Worm (Caenorhabditis elegans) whole organism, late embryonic: ENCODE measurements around the gene acs-15.

Experiments used
- K09A11.1 ChIP-seq: sonication (generic microtip); optimal IDR thresholded peaks from 2 replicates; lab custom pipeline; 2017; ENCODE audit warnings: antibody characterized with exemption, mild to moderate bottlenecking, missing genetic modification characterization, missing compliant biosample characterization; ENCODE audit not compliant: insufficient read depth
- ahr-1 ChIP-seq: sonication (generic microtip); optimal IDR thresholded peaks from 2 replicates; lab custom pipeline; 2016; ENCODE audit warnings: missing genetic modification characterization, missing compliant biosample characterization
- ceh-45 ChIP-seq: fragments of 200-800 bp; sonication (Bioruptor generic); IDR thresholded peaks from 2 replicates; pipeline ENCODE4 v1.3.6; 2022; ENCODE audit warnings: missing genetic modification reagents, missing genetic modification characterization, missing compliant biosample characterization
- che-1 ChIP-seq: sonication (generic microtip); optimal IDR thresholded peaks from 2 replicates; lab custom pipeline; 2016; ENCODE audit warnings: mild to moderate bottlenecking, missing genetic modification characterization, missing compliant biosample characterization
- dmd-4 ChIP-seq: sonication (generic microtip); optimal IDR thresholded peaks from 2 replicates; lab custom pipeline; 2016; ENCODE audit warnings: borderline replicate concordance, missing genetic modification characterization, missing compliant biosample characterization
- dve-1 ChIP-seq: sonication (generic microtip); optimal IDR thresholded peaks from 2 replicates; lab custom pipeline; 2017; ENCODE audit warnings: antibody characterized with exemption, mild to moderate bottlenecking, missing genetic modification characterization, missing compliant biosample characterization
- fkh-10 ChIP-seq: fragments of 150-350 bp; optimal IDR thresholded peaks from 2 replicates; lab custom pipeline; 2014; ENCODE audit warnings: missing biosample characterization, missing genetic modification reagents, missing genetic modification characterization
- lin-11 ChIP-seq: fragments of 200-800 bp; sonication (Bioruptor generic); optimal IDR thresholded peaks from 2 replicates; lab custom pipeline; 2018; ENCODE audit warnings: mild to moderate bottlenecking, missing genetic modification characterization, missing compliant biosample characterization
- nhr-11 ChIP-seq: fragments of 150-350 bp; optimal IDR thresholded peaks from 2 replicates; lab custom pipeline; 2014; ENCODE audit warnings: missing biosample characterization, missing genetic modification characterization
- pha-4 ChIP-seq: fragments of 150-350 bp; optimal IDR thresholded peaks from 2 replicates; lab custom pipeline; 2018; ENCODE audit warnings: missing biosample characterization, missing genetic modification reagents, missing genetic modification characterization
- ref-2 ChIP-seq: sonication (generic microtip); optimal IDR thresholded peaks from 2 replicates; lab custom pipeline; 2016; ENCODE audit warnings: missing genetic modification characterization, missing compliant biosample characterization
- tbx-2 ChIP-seq: sonication (generic microtip); optimal IDR thresholded peaks from 2 replicates; lab custom pipeline; 2016; ENCODE audit warnings: missing genetic modification characterization, missing compliant biosample characterization
- unc-3 ChIP-seq, 2 experiments: fragments of 200-800 bp in 1 of 2; sonication (Bioruptor generic) in 1 of 2; sonication (generic microtip) in 1 of 2; conservative IDR thresholded peaks in 1 of 2; optimal IDR thresholded peaks in 1 of 2; 2 replicates each; pipeline versions ENCODE4 v1.3.6 to Lab custom; 2016 to 2022; ENCODE audit warnings: missing compliant biosample characterization in 2 of 2, missing genetic modification characterization in 2 of 2, missing genetic modification reagents in 1 of 2
- unc-42 ChIP-seq: sonication (generic microtip); optimal IDR thresholded peaks from 2 replicates; lab custom pipeline; 2016; ENCODE audit warnings: missing genotype, missing genetic modification characterization, missing compliant biosample characterization

ce11 chrII:913222-913722 lies 19.5 kb upstream of the acs-15 start, which contains the start of gene fbxc-33:
- no peak for TF ChIP-seq pha-4 (tag; lab: Kevin White, UChicago)
- TF ChIP-seq unc-42 (tag; lab: Kevin White, UChicago): no peak
- no peak for TF ChIP-seq dmd-4 (tag; lab: Kevin White, UChicago)
- TF ChIP-seq nhr-11 (tag; lab: Kevin White, UChicago): no peak
- TF ChIP-seq dve-1 (tag; lab: Kevin White, UChicago): no peak
- no peak for TF ChIP-seq fkh-10 (GFP tag; lab: Kevin White, UChicago)
- TF ChIP-seq ceh-45 (GFP tag; lab: Robert Waterston, UW): no peak
- no peak for TF ChIP-seq che-1 (tag; lab: Kevin White, UChicago)
- TF ChIP-seq ref-2 (tag; lab: Kevin White, UChicago): no peak
- no peak for TF ChIP-seq tbx-2 (tag; lab: Kevin White, UChicago)
- no peak for TF ChIP-seq lin-11
- TF ChIP-seq unc-3 (GFP tag; conservative IDR thresholded peaks at IDR 0.05; lab: Robert Waterston, UW): no peak
- TF ChIP-seq unc-3 (tag; optimal IDR thresholded peaks at IDR 0.05; lab: Kevin White, UChicago): no peak
- no peak for TF ChIP-seq K09A11.1 (tag; lab: Kevin White, UChicago)
- TF ChIP-seq ahr-1 (tag; lab: Kevin White, UChicago): no peak
